Fruit fly (Drosophila melanogaster) whole organism: ENCODE measurements around the gene E5.

Experiments used
- CG8478 ChIP-seq: fragments of >200 bp; optimal IDR thresholded peaks from 2 replicates; lab custom pipeline; 2018; ENCODE audit warnings: inconsistent platforms
- Dll ChIP-seq: fragments of >200 bp; optimal IDR thresholded peaks from 2 replicates; lab custom pipeline; 2017
- EcR ChIP-seq, 2 experiments: fragments of >200 bp; optimal IDR thresholded peaks; 2 replicates each; lab custom pipeline; 2017; ENCODE audit warnings: missing biosample characterization in 2 of 2, missing genetic modification characterization in 2 of 2, missing genetic modification reagents in 2 of 2
- pan ChIP-seq: fragments of >200 bp; optimal IDR thresholded peaks from 2 replicates; lab custom pipeline; 2017
- psq ChIP-seq: fragments of >200 bp; optimal IDR thresholded peaks from 2 replicates; lab custom pipeline; 2017
- usp ChIP-seq: fragments of >200 bp; optimal IDR thresholded peaks from 2 replicates; lab custom pipeline; 2017; ENCODE audit warnings: missing biosample characterization, missing genetic modification characterization, mixed read lengths

E5 gene

DNA sequence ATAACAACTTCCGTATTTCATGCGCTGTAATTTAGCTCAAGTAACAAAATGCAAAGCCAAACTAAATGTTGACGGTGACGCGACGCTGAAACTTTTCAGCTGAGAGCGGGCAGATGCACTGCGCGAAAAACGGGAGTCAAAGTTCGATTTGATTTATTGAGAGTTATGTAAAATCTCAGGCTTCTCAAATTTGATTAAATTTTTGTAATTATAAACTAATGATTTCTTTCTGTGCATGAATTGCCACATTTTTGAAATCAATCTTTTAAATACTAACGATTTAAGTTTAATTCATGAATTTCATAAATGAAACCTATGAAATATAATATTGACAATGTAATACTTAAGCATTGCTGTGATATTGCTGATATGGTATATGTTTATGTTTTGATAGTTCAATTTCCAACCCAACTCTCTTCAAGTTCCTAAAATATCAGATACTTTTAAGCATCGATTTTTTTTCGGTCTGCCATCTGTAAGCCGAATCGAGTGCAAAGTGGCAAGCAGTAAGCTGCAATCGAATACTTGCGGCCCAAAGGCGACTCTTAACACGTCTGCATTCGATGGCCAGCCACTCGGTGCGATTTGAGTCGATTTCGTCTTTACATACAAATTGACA, 52.0 kb downstream of the E5 start:
- TF ChIP-seq usp (GFP tag; lab: Kevin White, UChicago) (no peak), psq (lab: Kevin White, UChicago) (no peak), CG8478 (no peak), pan (lab: Kevin White, UChicago) (no peak), Dll (lab: Kevin White, UChicago) (no peak), EcR (GFP tag; optimal IDR thresholded peaks at IDR 0.05; lab: Kevin White, UChicago) (no peak)

DNA sequence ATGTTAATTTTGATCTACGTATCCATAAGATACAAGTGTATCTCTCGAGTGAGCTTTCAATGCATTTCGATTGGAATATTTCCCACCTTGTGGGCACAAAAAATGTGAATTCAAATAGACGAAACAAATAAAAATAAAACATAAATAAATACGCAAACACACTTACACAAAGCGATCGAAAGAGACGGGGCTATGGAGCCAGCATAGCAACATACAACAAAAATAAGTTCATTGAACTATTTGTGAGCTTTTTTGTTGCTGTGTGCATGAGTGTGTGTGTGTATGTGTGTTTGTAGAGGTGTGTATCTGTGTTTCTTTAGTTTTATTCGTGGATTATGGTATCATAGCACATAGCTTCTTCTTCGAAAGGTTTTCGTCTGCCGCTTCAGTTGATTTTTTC, 54.2 kb downstream of the E5 start:
- TF ChIP-seq Dll (lab: Kevin White, UChicago) (no peak), EcR (GFP tag; optimal IDR thresholded peaks at IDR 0.05; lab: Kevin White, UChicago) (peak in 1 of 2 experiments; percentile 10)

DNA sequence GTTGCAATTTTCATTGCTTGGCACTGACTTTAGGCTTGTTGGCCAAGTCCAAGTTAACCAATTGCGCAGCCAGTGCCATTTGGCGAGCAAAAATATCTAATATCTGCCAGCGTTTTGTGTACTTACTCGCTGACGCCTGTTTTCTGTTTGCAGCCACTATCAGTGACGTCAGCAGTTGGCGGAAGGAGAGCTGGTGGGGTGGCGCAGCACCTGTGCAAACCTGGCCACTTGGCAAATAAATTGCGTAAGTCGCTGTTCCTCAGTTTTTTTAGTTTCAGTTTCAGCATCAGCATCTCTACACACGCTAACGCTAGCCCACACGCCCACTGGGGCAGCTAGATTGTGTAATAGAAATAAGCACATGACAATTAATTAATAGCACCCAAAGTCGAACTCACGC, 55.7 kb downstream of the E5 start:
- TF ChIP-seq EcR (GFP tag; optimal IDR thresholded peaks at IDR 0.05; lab: Kevin White, UChicago): no peak
- no peak for TF ChIP-seq psq (lab: Kevin White, UChicago)
- TF ChIP-seq pan (lab: Kevin White, UChicago): no peak
- no peak for TF ChIP-seq Dll (lab: Kevin White, UChicago)

DNA sequence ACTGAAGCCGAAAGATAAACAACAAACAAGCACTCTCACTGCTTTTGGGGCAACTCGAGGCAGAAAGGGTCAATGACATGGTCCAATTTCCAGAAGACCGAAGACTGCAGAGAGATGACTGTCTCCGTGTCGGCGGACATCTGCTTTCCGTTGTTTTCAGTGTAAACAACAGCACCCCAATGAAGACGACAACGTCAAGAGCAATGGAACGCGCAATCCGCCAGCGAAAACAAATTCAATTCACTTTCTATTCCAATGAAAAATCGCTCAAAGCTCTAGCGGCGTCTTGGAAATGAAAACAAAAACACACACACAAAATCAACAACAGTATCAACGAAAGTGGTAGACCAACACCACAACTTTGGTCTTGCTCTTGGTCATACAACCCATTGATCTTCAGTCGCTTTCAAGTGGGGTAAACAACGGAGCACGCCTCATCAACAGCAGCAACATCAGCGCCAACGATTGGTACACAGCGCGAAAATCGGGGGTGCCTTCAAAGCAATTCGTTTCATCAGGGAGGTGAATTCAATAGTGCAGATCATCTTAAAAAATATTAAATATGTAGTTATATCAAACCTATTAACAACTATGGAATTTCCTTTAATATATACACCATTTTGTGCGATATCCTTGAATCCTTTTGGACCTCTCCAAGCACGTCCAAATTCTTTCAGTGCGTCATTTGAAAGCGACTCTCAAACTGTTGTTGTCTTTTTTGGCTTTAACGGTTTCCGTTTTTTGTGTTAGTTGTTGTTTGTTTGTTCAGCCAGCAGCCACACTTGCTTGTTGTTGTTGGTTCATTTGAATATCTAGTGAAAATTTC, 57.0 kb downstream of the E5 start:
- TF ChIP-seq EcR (GFP tag; optimal IDR thresholded peaks at IDR 0.05; lab: Kevin White, UChicago) (peak in 1 of 2 experiments; percentile 28), CG8478 (no peak)
